5 worm cellular contexts compared by ENCODE assay signal in the genomic region with DNA sequence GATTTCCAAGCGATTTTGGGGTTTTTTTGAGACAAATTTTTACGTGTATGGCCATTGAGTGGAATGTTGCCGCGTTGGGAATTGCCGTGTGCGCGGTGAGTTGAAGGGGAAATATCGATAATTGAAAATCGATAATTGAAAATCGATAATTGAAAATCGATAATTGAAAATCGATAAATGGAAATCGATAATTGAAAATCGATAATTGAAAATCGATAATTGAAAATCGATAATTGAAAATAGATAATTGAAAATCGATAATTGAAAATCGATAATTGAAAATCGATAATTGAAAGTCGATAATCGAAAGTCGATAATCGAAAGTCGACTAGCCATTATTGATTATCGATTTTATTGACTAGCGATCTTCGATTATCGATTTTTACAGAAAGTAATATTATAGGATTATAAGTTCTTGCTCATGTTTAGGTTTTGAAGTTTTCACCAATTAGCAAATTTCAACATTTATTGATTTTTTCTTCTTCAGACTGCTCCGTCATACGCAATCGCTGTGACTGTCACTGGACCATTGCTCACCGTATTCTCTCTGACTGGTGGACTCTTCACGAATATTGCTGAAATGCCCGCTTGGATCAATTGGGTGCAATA.
TF ChIP-seq lines count a peak whose summit lies in the region.

No protein-coding gene starts in this region.

TF ChIP-seq in whole organism, L3 larva, 47 proteins besides CTCF, POLR2A, EP300 and RAD21:
- peak; percentile 99 for TF ChIP-seq ceh-28 (tag; optimal IDR thresholded peaks at IDR 0.05; lab: Kevin White, UChicago)
- no peak for TF ChIP-seq ceh-9 (tag; optimal IDR thresholded peaks at IDR 0.05; lab: Kevin White, UChicago)

TF ChIP-seq in whole organism, L4 larva, 104 proteins besides CTCF, POLR2A, EP300 and RAD21:
- no peak for TF ChIP-seq R02D3.7 (tag; optimal IDR thresholded peaks at IDR 0.05; lab: Kevin White, UChicago)
- TF ChIP-seq ceh-28 (tag; optimal IDR thresholded peaks at IDR 0.05; lab: Kevin White, UChicago) = peak; percentile 99

TF ChIP-seq in whole organism, late embryonic, 69 proteins besides CTCF, POLR2A, EP300 and RAD21:
- TF ChIP-seq ceh-48 (tag; optimal IDR thresholded peaks at IDR 0.05; lab: Kevin White, UChicago) = peak; percentile 58
- TF ChIP-seq hlh-13 (GFP tag; optimal IDR thresholded peaks at IDR 0.05; lab: Kevin White, UChicago) = no peak

TF ChIP-seq in whole organism, midembryonic, 9 proteins besides CTCF, POLR2A, EP300 and RAD21:
- peak; percentile 94 for TF ChIP-seq T22C8.4 (GFP tag; IDR thresholded peaks at IDR 0.05; lab: Robert Waterston, UW)
- TF ChIP-seq cog-1 (tag; optimal IDR thresholded peaks at IDR 0.05; lab: Kevin White, UChicago) = no peak
- TF ChIP-seq ztf-29 (GFP tag; IDR thresholded peaks at IDR 0.05; lab: Robert Waterston, UW) = no peak
- TF ChIP-seq tab-1 (GFP tag; IDR thresholded peaks at IDR 0.05; lab: Robert Waterston, UW) = no peak

TF ChIP-seq in whole organism, mixed stage, embryonic, 35 proteins besides CTCF, POLR2A, EP300 and RAD21:
- peak; percentile 11 for TF ChIP-seq ceh-39 (tag; optimal IDR thresholded peaks at IDR 0.05; lab: Kevin White, UChicago)
- TF ChIP-seq ces-1 (GFP tag; optimal IDR thresholded peaks at IDR 0.05; lab: Kevin White, UChicago) = peak; percentile 50
- TF ChIP-seq flh-1 (GFP tag; optimal IDR thresholded peaks at IDR 0.05; lab: Kevin White, UChicago) = no peak
TF ChIP-seq in whole organism, mixed stage, embryonic: peak in this region for 2.
